Fruit fly (Drosophila melanogaster) whole organism, embryonic: ENCODE results near the gene CG10011.
A peak's percentile ranks its signal among the peaks of the same experiment; 100 is the strongest.

Experiments
- CG15011 ChIP-seq: fragments of 200-800 bp; sonication (Bioruptor generic); optimal IDR thresholded peaks from 3 replicates; lab custom pipeline; 2018; ENCODE audit warnings: missing biosample characterization, mild to moderate bottlenecking, missing genetic modification characterization
- CG18599 ChIP-seq: fragments of 200-800 bp; sonication (Bioruptor generic); optimal IDR thresholded peaks from 3 replicates; lab custom pipeline; 2017; ENCODE audit warnings: missing biosample characterization, missing genetic modification characterization, mild to moderate bottlenecking, moderate library complexity, missing genetic modification reagents
- E2f2 ChIP-seq: fragments of 200-800 bp; sonication (Bioruptor generic); IDR thresholded peaks from 2 replicates; pipeline ENCODE4 v1.3.6; 2022; ENCODE audit warnings: missing biosample characterization, missing genetic modification characterization
- HLH3B ChIP-seq: fragments of 200-800 bp; sonication (Bioruptor generic); IDR thresholded peaks from 2 replicates; pipeline ENCODE4 v1.3.6; 2022; ENCODE audit warnings: missing biosample characterization, missing genetic modification characterization
- MTF-1 ChIP-seq: fragments of 200-800 bp; sonication (Bioruptor generic); optimal IDR thresholded peaks from 2 replicates; lab custom pipeline; 2018; ENCODE audit warnings: missing biosample characterization, mild to moderate bottlenecking, missing genetic modification characterization, borderline replicate concordance
- Oaz ChIP-seq: fragments of 200-800 bp; sonication (Bioruptor generic); IDR thresholded peaks from 2 replicates; pipeline ENCODE4 v1.3.6; 2022; ENCODE audit warnings: missing biosample characterization, missing genetic modification characterization
- TFAM ChIP-seq: fragments of 200-800 bp; sonication (Bioruptor generic); optimal IDR thresholded peaks from 2 replicates; lab custom pipeline; 2017; ENCODE audit warnings: missing biosample characterization, missing genetic modification characterization, inconsistent platforms
- gfzf ChIP-seq: fragments of 200-800 bp; sonication (Bioruptor generic); optimal IDR thresholded peaks from 2 replicates; lab custom pipeline; 2016; ENCODE audit warnings: missing biosample characterization, mild to moderate bottlenecking, missing genetic modification characterization, moderate library complexity
- hbn ChIP-seq: fragments of 200-800 bp; sonication (Bioruptor generic); IDR thresholded peaks from 2 replicates; pipeline ENCODE4 v1.3.6; 2022; ENCODE audit warnings: missing biosample characterization, missing genetic modification characterization; ENCODE audit not compliant: partially characterized antibody
- sens ChIP-seq: fragments of 200-800 bp; sonication (Bioruptor generic); peaks from one replicate; lab custom pipeline; 2016; ENCODE audit warnings: missing biosample characterization, missing genetic modification characterization
- sna ChIP-seq: fragments of 200-800 bp; sonication (Bioruptor generic); IDR thresholded peaks from 2 replicates; pipeline ENCODE4 v1.3.6; 2022; ENCODE audit warnings: missing biosample characterization, missing genetic modification characterization; ENCODE audit not compliant: partially characterized antibody

- TF ChIP-seq CG15011, result no peak
- TF ChIP-seq Oaz (GFP tag; lab: Robert Waterston, UW), result no peak
- TF ChIP-seq sna (GFP tag; lab: Robert Waterston, UW), result no peak
- TF ChIP-seq hbn, result no peak
- no peak for TF ChIP-seq TFAM
- TF ChIP-seq HLH3B (GFP tag; lab: Robert Waterston, UW), result no peak
- no peak for TF ChIP-seq gfzf
- no peak for TF ChIP-seq CG18599 (GFP tag; lab: Kevin White, UChicago)
- TF ChIP-seq sens, result peak; percentile 8
- TF ChIP-seq MTF-1 (GFP tag; lab: Kevin White, UChicago), result no peak
- no peak for TF ChIP-seq E2f2
Observed at dm6 chr3R:28603561-28603960, 31.3 kb downstream of the CG10011 start.
